Worm (Caenorhabditis elegans): ENCODE measurements around the gene sun-1.

Gene sun-1

DNA sequence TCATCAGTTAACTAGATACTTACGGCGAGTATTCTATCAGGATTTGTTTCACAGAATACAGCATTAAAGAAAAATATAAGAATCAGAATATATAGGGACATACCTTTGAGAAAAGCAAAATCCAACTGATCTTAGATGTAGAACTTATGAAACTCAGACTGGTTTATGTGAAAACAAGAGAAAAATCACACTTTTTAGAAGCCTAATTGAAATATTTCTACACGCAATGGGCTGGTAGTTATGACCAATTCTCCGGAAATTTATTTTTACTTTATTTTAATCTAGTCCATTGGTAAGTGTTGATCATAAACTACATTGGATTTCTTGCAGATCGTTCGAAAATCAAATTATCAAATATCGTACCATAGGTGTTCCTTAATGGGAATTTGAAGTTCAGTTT is 9.2 kb downstream of the sun-1 start, which contains the start of gene T09E8.4:
Gene T09E8.4 (minus strand): TSS at position 101 of the 400 bp plus-strand sequence.
- TF ChIP-seq swsn-7 (tag; optimal IDR thresholded peaks at IDR 0.05) (no peak), vab-15 (tag; optimal IDR thresholded peaks at IDR 0.05) (no peak), xbp-1 (tag; optimal IDR thresholded peaks at IDR 0.05) (no peak)

DNA sequence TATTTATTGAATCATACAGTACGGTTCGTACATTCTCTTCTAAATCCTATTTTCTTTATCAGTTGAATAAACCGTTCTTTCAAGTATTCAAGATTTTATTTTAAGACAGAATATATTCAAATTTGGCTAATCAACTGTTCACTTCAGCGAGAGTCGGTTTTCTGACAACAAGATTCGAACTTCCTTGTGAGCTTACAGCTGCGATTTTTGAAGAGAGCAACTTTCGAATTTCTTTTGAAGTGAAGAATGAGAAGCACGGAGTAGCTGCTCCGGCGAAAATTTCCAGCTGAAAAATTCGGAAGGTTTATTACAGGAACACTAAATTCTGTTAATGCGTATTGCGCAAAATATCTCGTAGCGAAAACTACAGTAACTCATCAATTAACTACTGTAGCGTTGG is 11.9 kb downstream of the sun-1 start:
- TF ChIP-seq efl-1 (optimal IDR thresholded peaks at IDR 0.05) (no peak), efl-1 (GFP tag; optimal IDR thresholded peaks at IDR 0.05 in 1 of 2) (peak in 1 of 2 experiments; percentile 91), hpl-2 (GFP tag; optimal IDR thresholded peaks at IDR 0.05) (no peak), egl-27 (tag; optimal IDR thresholded peaks at IDR 0.05) (no peak)

DNA sequence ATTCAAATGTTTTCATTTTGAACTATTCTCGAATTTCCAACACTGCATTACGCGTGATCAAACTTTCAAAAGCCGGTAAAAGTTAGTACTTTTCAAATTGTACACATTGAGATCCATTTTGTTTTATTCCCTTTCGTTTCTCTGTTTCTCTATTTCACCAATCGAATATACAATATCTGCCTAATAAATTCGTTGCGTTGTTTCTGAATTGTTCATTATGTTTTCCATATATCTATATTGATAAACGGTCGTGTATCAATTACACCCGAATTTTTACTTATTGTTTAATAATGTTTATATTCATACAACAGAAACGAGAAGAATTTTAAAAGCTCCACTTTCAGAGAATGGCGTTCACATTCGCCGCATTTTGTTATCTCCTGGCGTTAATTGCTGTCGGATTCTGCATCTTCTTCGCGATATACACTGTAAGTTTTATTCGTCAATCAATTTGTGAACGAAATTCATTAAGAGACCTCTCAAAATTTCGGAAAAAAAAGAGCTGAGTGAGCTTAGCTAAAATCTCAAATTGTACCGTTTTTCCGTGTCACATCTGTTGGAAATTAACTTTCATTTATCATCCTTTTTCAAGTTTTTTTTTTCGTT is 13.2 kb downstream of the sun-1 start, which contains the start of gene cni-1:
Gene cni-1 (plus strand): TSS at position 345 of the 606 bp plus-strand sequence.
- TF ChIP-seq egl-27 (tag; optimal IDR thresholded peaks at IDR 0.05) = no peak
- no peak for TF ChIP-seq pax-3 (tag; optimal IDR thresholded peaks at IDR 0.05)
- TF ChIP-seq grh-1 (GFP tag; IDR thresholded peaks at IDR 0.05) = no peak
- no peak for TF ChIP-seq unc-62 (GFP tag; optimal IDR thresholded peaks at IDR 0.05)
- TF ChIP-seq mab-9 (GFP tag; IDR thresholded peaks at IDR 0.05) = no peak
- no peak for TF ChIP-seq efl-1 (optimal IDR thresholded peaks at IDR 0.05)
- peak in 1 of 2 experiments; percentile 37 for TF ChIP-seq efl-1 (GFP tag; optimal IDR thresholded peaks at IDR 0.05 in 1 of 2)
- no peak for TF ChIP-seq nhr-85 (tag)

DNA sequence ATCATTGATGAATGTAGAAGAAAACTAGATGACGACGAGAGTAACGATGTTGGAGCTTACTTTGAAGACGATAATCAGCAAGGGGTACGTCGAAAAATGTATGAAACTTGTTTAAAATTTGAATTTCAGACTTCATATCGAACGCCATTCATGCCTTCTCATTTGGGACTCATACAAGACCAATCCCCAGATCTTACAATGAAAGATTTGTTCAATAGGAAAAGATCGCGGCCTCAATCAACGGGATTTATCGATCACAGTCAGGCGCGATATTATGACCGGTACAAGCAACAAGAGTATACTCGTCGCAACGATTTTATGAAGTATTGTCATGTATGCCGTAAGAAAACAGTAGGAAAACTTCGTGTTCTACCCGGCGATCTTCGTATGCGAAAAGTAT is 16.5 kb downstream of the sun-1 start:
- no peak for TF ChIP-seq nhr-12 (tag; optimal IDR thresholded peaks at IDR 0.05)
- TF ChIP-seq irx-1 (tag; optimal IDR thresholded peaks at IDR 0.05) = no peak
- TF ChIP-seq nhr-20 (tag; optimal IDR thresholded peaks at IDR 0.05) = no peak
- no peak for TF ChIP-seq nhr-76 (tag; optimal IDR thresholded peaks at IDR 0.05)
- TF ChIP-seq jun-1 (tag; optimal IDR thresholded peaks at IDR 0.05) = no peak
- TF ChIP-seq nhr-77 (tag; optimal IDR thresholded peaks at IDR 0.05) = no peak
- no peak for TF ChIP-seq rnt-1 (tag; optimal IDR thresholded peaks at IDR 0.05)
- TF ChIP-seq lsy-2 (tag; optimal IDR thresholded peaks at IDR 0.05) = no peak
- TF ChIP-seq ceh-82 (tag; optimal IDR thresholded peaks at IDR 0.05) = no peak
- no peak for TF ChIP-seq nhr-28 (tag; optimal IDR thresholded peaks at IDR 0.05)
- TF ChIP-seq lin-35 (GFP tag; optimal IDR thresholded peaks at IDR 0.05) = no peak
- no peak for TF ChIP-seq lin-39 (tag; optimal IDR thresholded peaks at IDR 0.05)

DNA sequence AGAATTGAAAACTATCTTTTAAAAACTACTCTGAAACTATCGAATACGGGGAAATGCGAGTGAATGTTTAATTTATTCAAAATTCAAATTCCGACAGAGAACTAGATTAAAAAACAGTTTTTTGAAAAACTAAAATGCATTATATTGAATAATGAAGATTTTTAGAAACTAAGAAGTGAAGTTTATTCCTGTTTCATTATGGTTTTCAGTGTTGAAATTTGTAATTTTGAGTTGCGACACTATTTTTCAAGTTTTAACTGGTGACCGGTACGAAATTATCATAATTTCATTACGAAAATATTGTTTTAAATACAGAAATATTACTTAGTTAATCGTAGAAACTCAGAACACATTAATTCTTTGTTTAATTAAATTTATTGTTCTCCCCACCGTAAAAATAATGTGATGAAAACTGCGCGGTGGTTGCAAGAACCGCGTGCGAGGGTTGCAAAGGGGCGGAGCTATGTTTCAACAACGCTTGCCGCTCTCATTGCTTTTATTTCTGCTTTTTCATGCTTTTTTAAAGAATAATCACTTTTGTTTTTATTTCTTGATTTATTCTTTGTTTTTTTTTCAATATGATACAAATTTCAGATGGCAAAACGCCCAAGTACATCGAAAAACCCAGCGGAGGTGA is 17.1 kb downstream of the sun-1 start, which contains the start of gene him-17:
Gene him-17 (plus strand): TSS at position 595 of the 637 bp plus-strand sequence.
- TF ChIP-seq xbp-1 (tag; optimal IDR thresholded peaks at IDR 0.05) = peak; percentile 50
- peak; percentile 64 for TF ChIP-seq nhr-20 (tag; optimal IDR thresholded peaks at IDR 0.05)
- no peak for TF ChIP-seq ceh-90 (tag; optimal IDR thresholded peaks at IDR 0.05)
- peak; percentile 7 to 50 for TF ChIP-seq efl-1 (optimal IDR thresholded peaks at IDR 0.05)
- TF ChIP-seq efl-1 (GFP tag; optimal IDR thresholded peaks at IDR 0.05 in 1 of 2) = peak; percentile 33 to 93
- peak in 1 of 6 experiments; percentile 51 for TF ChIP-seq elt-3 (tag; optimal IDR thresholded peaks at IDR 0.05)
- TF ChIP-seq C16A3.4 (tag; optimal IDR thresholded peaks at IDR 0.05) = peak; percentile 50
- TF ChIP-seq elt-2 (tag; optimal IDR thresholded peaks at IDR 0.05) = peak; percentile 36
- no peak for TF ChIP-seq ceh-88 (GFP tag; IDR thresholded peaks at IDR 0.05)
- TF ChIP-seq isw-1 (GFP tag; IDR thresholded peaks at IDR 0.05) = peak; percentile 6; the same call in 1 of the 2 replicates
- TF ChIP-seq snu-23 (GFP tag; optimal IDR thresholded peaks at IDR 0.05) = peak; percentile 47
- peak; percentile 2 for TF ChIP-seq nhr-11 (tag; optimal IDR thresholded peaks at IDR 0.05)
- peak; percentile 63 for TF ChIP-seq rnt-1 (tag; optimal IDR thresholded peaks at IDR 0.05)
- no peak for TF ChIP-seq hpl-2 (GFP tag; optimal IDR thresholded peaks at IDR 0.05)
- TF ChIP-seq nhr-19 (GFP tag; conservative IDR thresholded peaks at IDR 0.05) = peak; percentile 60
- TF ChIP-seq pqm-1 (tag; optimal IDR thresholded peaks at IDR 0.05) = no peak
- TF ChIP-seq nhr-47 (tag; optimal IDR thresholded peaks at IDR 0.05) = peak; percentile 59
- peak; percentile 9 to 28 for TF ChIP-seq lin-35 (GFP tag; optimal IDR thresholded peaks at IDR 0.05)
- peak; percentile 19 for TF ChIP-seq jun-1 (tag; optimal IDR thresholded peaks at IDR 0.05)
- peak; percentile 70 for TF ChIP-seq nhr-71 (tag; optimal IDR thresholded peaks at IDR 0.05)
- TF ChIP-seq swsn-7 (tag; optimal IDR thresholded peaks at IDR 0.05) = peak; percentile 70
- TF ChIP-seq aly-2 (tag; optimal IDR thresholded peaks at IDR 0.05) = no peak
- TF ChIP-seq nhr-84 (tag; optimal IDR thresholded peaks at IDR 0.05) = no peak
- peak; percentile 55 for TF ChIP-seq dsc-1 (tag; optimal IDR thresholded peaks at IDR 0.05)
- peak; percentile 23 for TF ChIP-seq egl-13 (tag; optimal IDR thresholded peaks at IDR 0.05)
- peak; percentile 27 for TF ChIP-seq unc-86 (tag; optimal IDR thresholded peaks at IDR 0.05)
- no peak for TF ChIP-seq irx-1 (tag; optimal IDR thresholded peaks at IDR 0.05)
- TF ChIP-seq pax-3 (tag; optimal IDR thresholded peaks at IDR 0.05) = peak; percentile 24
- TF ChIP-seq nhr-12 (tag; optimal IDR thresholded peaks at IDR 0.05) = no peak
- no peak for TF ChIP-seq nhr-76 (tag; optimal IDR thresholded peaks at IDR 0.05)
- TF ChIP-seq lsy-2 (tag; optimal IDR thresholded peaks at IDR 0.05) = peak; percentile 33 to 45

All from whole organism, L1 larva.